Worm (Caenorhabditis elegans) whole organism, mixed stage, embryonic: ENCODE measurements around the gene sdz-5.

Experiments
- flh-1 ChIP-seq: fragments of 200-800 bp; sonication (Bioruptor generic); optimal IDR thresholded peaks from 2 replicates; lab custom pipeline; 2018; ENCODE audit warnings: mild to moderate bottlenecking, missing genetic modification characterization, moderate library complexity, missing compliant biosample characterization
- lin-13 ChIP-seq: fragments of 150-350 bp; optimal IDR thresholded peaks from 2 replicates; lab custom pipeline; 2014; ENCODE audit warnings: missing biosample characterization, missing genetic modification characterization
- lsy-2 ChIP-seq: fragments of 150-350 bp; optimal IDR thresholded peaks from 2 replicates; lab custom pipeline; 2014; ENCODE audit warnings: missing biosample characterization, missing genetic modification characterization
- nhr-12 ChIP-seq: fragments of 150-350 bp; optimal IDR thresholded peaks from 2 replicates; lab custom pipeline; 2014; ENCODE audit warnings: missing biosample characterization, missing genetic modification characterization
- unc-39 ChIP-seq: fragments of 150-350 bp; optimal IDR thresholded peaks from 2 replicates; lab custom pipeline; 2014; ENCODE audit warnings: missing biosample characterization, missing genetic modification characterization
- unc-62 ChIP-seq: fragments of 150-350 bp; optimal IDR thresholded peaks from 2 replicates; lab custom pipeline; 2014; ENCODE audit warnings: missing biosample characterization, missing genetic modification reagents, missing genetic modification characterization
- zip-8 ChIP-seq: fragments of 150-350 bp; optimal IDR thresholded peaks from 2 replicates; lab custom pipeline; 2014; ENCODE audit warnings: missing biosample characterization, missing genetic modification characterization

- TF ChIP-seq lin-13 (tag; lab: Kevin White, UChicago) = no peak
- TF ChIP-seq zip-8 (tag; lab: Kevin White, UChicago) = no peak
- TF ChIP-seq unc-62 (GFP tag; lab: Kevin White, UChicago) = no peak
- TF ChIP-seq flh-1 = no peak
- TF ChIP-seq nhr-12 (tag; lab: Kevin White, UChicago) = no peak
- TF ChIP-seq lsy-2 (tag; lab: Kevin White, UChicago) = no peak
- TF ChIP-seq unc-39 = no peak
Observed at ce11 chrII:3020899-3021298, 12.4 kb downstream of the sdz-5 start.
